Worm (Caenorhabditis elegans) whole organism, young adult: ENCODE data around the gene Y70C5A.2.

ENCODE experiments used
- B0019.2 ChIP-seq: fragments of 200-800 bp; sonication (Bioruptor generic); conservative IDR thresholded peaks from 2 replicates; pipeline ENCODE4 v1.3.6; 2022; ENCODE audit warnings: missing genetic modification reagents, missing genetic modification characterization, missing compliant biosample characterization
- B0336.3 ChIP-seq: fragments of 200-800 bp; sonication (Bioruptor generic); IDR thresholded peaks from 2 replicates; pipeline ENCODE4 v1.3.6; 2022; ENCODE audit warnings: missing genetic modification characterization, missing compliant biosample characterization
- C06A6.2 ChIP-seq: fragments of 200-800 bp; sonication (Bioruptor generic); conservative IDR thresholded peaks from 2 replicates; pipeline ENCODE4 v1.3.6; 2022; ENCODE audit warnings: missing genetic modification characterization, missing compliant biosample characterization
- D2030.7 ChIP-seq: fragments of 200-800 bp; sonication (Bioruptor generic); IDR thresholded peaks from 2 replicates; pipeline ENCODE4 v1.3.6; 2022; ENCODE audit warnings: missing genetic modification reagents, missing genetic modification characterization, missing compliant biosample characterization
- F10E7.11 ChIP-seq: sonication (generic microtip); optimal IDR thresholded peaks from 2 replicates; lab custom pipeline; 2017; ENCODE audit warnings: mild to moderate bottlenecking, missing genetic modification characterization, moderate library complexity, missing compliant biosample characterization
- F33H1.4 ChIP-seq: fragments of 200-800 bp; sonication (Bioruptor generic); IDR thresholded peaks from 2 replicates; pipeline ENCODE4 v1.3.6; 2022; ENCODE audit warnings: missing genetic modification reagents, missing genetic modification characterization, missing compliant biosample characterization
- F55B11.4 ChIP-seq: sonication (generic microtip); optimal IDR thresholded peaks from 2 replicates; lab custom pipeline; 2016; ENCODE audit warnings: missing compliant biosample characterization, missing genetic modification characterization, borderline replicate concordance; ENCODE audit not compliant: insufficient read depth
- F57A8.1 ChIP-seq: fragments of 200-800 bp; sonication (Bioruptor generic); optimal IDR thresholded peaks from 2 replicates; lab custom pipeline; 2018; ENCODE audit warnings: mild to moderate bottlenecking, missing genetic modification characterization, moderate library complexity, missing compliant biosample characterization
- K12H6.12 ChIP-seq: fragments of 200-800 bp; sonication (Bioruptor generic); optimal IDR thresholded peaks from 2 replicates; lab custom pipeline; 2018; ENCODE audit warnings: mild to moderate bottlenecking, missing genetic modification characterization, missing compliant biosample characterization
- Y53F4B.3 ChIP-seq: fragments of 200-800 bp; sonication (Bioruptor generic); IDR thresholded peaks from 2 replicates; pipeline ENCODE4 v1.3.6; 2022; ENCODE audit warnings: missing genetic modification reagents, missing genetic modification characterization, missing compliant biosample characterization
- Y53G8AR.9 ChIP-seq: fragments of 200-800 bp; sonication (Bioruptor generic); conservative IDR thresholded peaks from 2 replicates; pipeline ENCODE4 v1.3.6; 2022; ENCODE audit warnings: missing genetic modification reagents, missing genetic modification characterization, missing compliant biosample characterization
- attf-6 ChIP-seq: fragments of 200-800 bp; sonication (Bioruptor generic); IDR thresholded peaks from 2 replicates; pipeline ENCODE4 v1.3.6; 2022; ENCODE audit warnings: missing genetic modification reagents, missing genetic modification characterization, missing compliant biosample characterization
- bed-2 ChIP-seq: fragments of 200-800 bp; sonication (Bioruptor generic); IDR thresholded peaks from 2 replicates; pipeline ENCODE4 v1.3.6; 2022; ENCODE audit warnings: missing genetic modification reagents, missing genetic modification characterization, missing compliant biosample characterization
- cebp-2 ChIP-seq: fragments of 200-800 bp; sonication (Bioruptor generic); IDR thresholded peaks from 2 replicates; pipeline ENCODE4 v1.3.6; 2022; ENCODE audit warnings: missing genetic modification characterization, missing compliant biosample characterization
- ceh-40 ChIP-seq: fragments of 200-800 bp; sonication (Bioruptor generic); IDR thresholded peaks from 2 replicates; pipeline ENCODE4 v1.3.6; 2022; ENCODE audit warnings: missing genetic modification characterization, missing compliant biosample characterization
- chd-7 ChIP-seq: sonication (generic microtip); optimal IDR thresholded peaks from 2 replicates; lab custom pipeline; 2016; ENCODE audit warnings: mild to moderate bottlenecking, missing genetic modification characterization, moderate library complexity, missing compliant biosample characterization
- dox-1 ChIP-seq: fragments of 200-800 bp; sonication (Bioruptor generic); IDR thresholded peaks from 2 replicates; pipeline ENCODE4 v1.3.6; 2022; ENCODE audit warnings: missing genetic modification reagents, missing genetic modification characterization, missing compliant biosample characterization
- dpff-1 ChIP-seq: sonication (generic microtip); optimal IDR thresholded peaks from 2 replicates; lab custom pipeline; 2017; ENCODE audit warnings: mild to moderate bottlenecking, missing genetic modification characterization, missing compliant biosample characterization
- efl-1 ChIP-seq: fragments of 150-350 bp; optimal IDR thresholded peaks from 2 replicates; lab custom pipeline; 2014; ENCODE audit warnings: missing biosample characterization, missing genetic modification reagents, missing genetic modification characterization
- hlh-26 ChIP-seq: fragments of 200-800 bp; sonication (Bioruptor generic); conservative IDR thresholded peaks from 2 replicates; pipeline ENCODE4 v1.3.6; 2022; ENCODE audit warnings: missing genetic modification reagents, missing genetic modification characterization, missing compliant biosample characterization
- hmg-1.2 ChIP-seq: fragments of 200-800 bp; sonication (Bioruptor generic); IDR thresholded peaks from 2 replicates; pipeline ENCODE4 v1.3.6; 2022; ENCODE audit warnings: missing genetic modification reagents, missing genetic modification characterization, missing compliant biosample characterization
- hmg-20 ChIP-seq: fragments of 200-800 bp; sonication (Bioruptor generic); IDR thresholded peaks from 2 replicates; pipeline ENCODE4 v1.3.6; 2022; ENCODE audit warnings: missing genetic modification reagents, missing genetic modification characterization, missing compliant biosample characterization
- hrde-1 ChIP-seq: sonication (generic microtip); optimal IDR thresholded peaks from 2 replicates; lab custom pipeline; 2016; ENCODE audit warnings: missing genetic modification characterization, mild to moderate bottlenecking, missing compliant biosample characterization, moderate library complexity, missing genotype, missing genetic modification reagents, borderline replicate concordance
- lin-26 ChIP-seq: fragments of 200-800 bp; sonication (Bioruptor generic); IDR thresholded peaks from 2 replicates; pipeline ENCODE4 v1.3.6; 2022; ENCODE audit warnings: missing genetic modification reagents, missing genetic modification characterization, missing compliant biosample characterization
- lin-40 ChIP-seq: sonication (generic microtip); optimal IDR thresholded peaks from 2 replicates; lab custom pipeline; 2016; ENCODE audit warnings: missing genetic modification characterization, mild to moderate bottlenecking, missing compliant biosample characterization, missing genotype, missing genetic modification reagents
- lsl-1 ChIP-seq: fragments of 200-800 bp; sonication (Bioruptor generic); optimal IDR thresholded peaks from 2 replicates; lab custom pipeline; 2018; ENCODE audit warnings: mild to moderate bottlenecking, missing genetic modification characterization, moderate library complexity, missing compliant biosample characterization
- nfyb-1 ChIP-seq: fragments of 200-800 bp; sonication (Bioruptor generic); IDR thresholded peaks from 2 replicates; pipeline ENCODE4 v1.3.6; 2022; ENCODE audit warnings: missing genetic modification reagents, missing genetic modification characterization, missing compliant biosample characterization
- nhr-120 ChIP-seq: fragments of 200-800 bp; sonication (Bioruptor generic); IDR thresholded peaks from 2 replicates; pipeline ENCODE4 v1.3.6; 2022; ENCODE audit warnings: missing genetic modification characterization, missing compliant biosample characterization
- nhr-90 ChIP-seq: sonication (generic microtip); optimal IDR thresholded peaks from 2 replicates; lab custom pipeline; 2016; ENCODE audit warnings: missing genotype, mild to moderate bottlenecking, missing genetic modification characterization, missing compliant biosample characterization
- pbrm-1 ChIP-seq: fragments of 200-800 bp; sonication (Bioruptor generic); IDR thresholded peaks from 2 replicates; pipeline ENCODE4 v1.3.6; 2022; ENCODE audit warnings: missing genetic modification reagents, missing genetic modification characterization, missing compliant biosample characterization
- rpc-1 ChIP-seq, 2 experiments: fragments of 150-350 bp in 1 of 2; sonication (generic microtip) in 1 of 2; optimal IDR thresholded peaks; 2 replicates each; lab custom pipeline; 2014 to 2018; ENCODE audit warnings: missing biosample characterization in 1 of 2, missing genetic modification characterization in 1 of 2, missing genetic modification reagents in 1 of 2, missing genotype in 1 of 2
- sdz-38 ChIP-seq: sonication (generic microtip); optimal IDR thresholded peaks from 2 replicates; lab custom pipeline; 2016; ENCODE audit warnings: missing genotype, missing genetic modification characterization, missing compliant biosample characterization
- sea-2 ChIP-seq: fragments of 200-800 bp; sonication (Bioruptor generic); IDR thresholded peaks from 2 replicates; pipeline ENCODE4 v1.3.6; 2022; ENCODE audit warnings: missing genetic modification characterization, missing compliant biosample characterization
- snpc-3.4 ChIP-seq: sonication (generic microtip); optimal IDR thresholded peaks from 2 replicates; lab custom pipeline; 2017; ENCODE audit warnings: missing genetic modification characterization, mild to moderate bottlenecking, missing compliant biosample characterization, antibody characterized with exemption, moderate library complexity, missing genotype, missing genetic modification reagents
- tbp1 ChIP-seq: fragments of 200-800 bp; sonication (Bioruptor generic); optimal IDR thresholded peaks from 2 replicates; lab custom pipeline; 2018; ENCODE audit warnings: mild to moderate bottlenecking, missing genetic modification characterization, missing compliant biosample characterization
- tbx-9 ChIP-seq: sonication (generic microtip); optimal IDR thresholded peaks from 2 replicates; lab custom pipeline; 2016; ENCODE audit warnings: borderline replicate concordance, missing genetic modification characterization, inconsistent platforms, missing compliant biosample characterization
- unc-62 ChIP-seq: fragments of 150-350 bp; optimal IDR thresholded peaks from 2 replicates; lab custom pipeline; 2014; ENCODE audit warnings: missing biosample characterization, missing genetic modification reagents, missing genetic modification characterization
- zfh-2 ChIP-seq: fragments of 200-800 bp; sonication (Bioruptor generic); conservative IDR thresholded peaks from 2 replicates; pipeline ENCODE4 v1.3.6; 2022; ENCODE audit warnings: missing genetic modification reagents, missing genetic modification characterization, missing compliant biosample characterization
- zim-3 ChIP-seq: sonication (generic microtip); optimal IDR thresholded peaks from 2 replicates; lab custom pipeline; 2017; ENCODE audit warnings: mild to moderate bottlenecking, missing genetic modification characterization, moderate library complexity, missing compliant biosample characterization
- ztf-28 ChIP-seq: fragments of 200-800 bp; sonication (Bioruptor generic); IDR thresholded peaks from 2 replicates; pipeline ENCODE4 v1.3.6; 2022; ENCODE audit warnings: missing genetic modification reagents, missing genetic modification characterization, missing compliant biosample characterization
- ztf-3 ChIP-seq: fragments of 200-800 bp; sonication (Bioruptor generic); optimal IDR thresholded peaks from 2 replicates; lab custom pipeline; 2018; ENCODE audit warnings: mild to moderate bottlenecking, missing genetic modification characterization, missing compliant biosample characterization

The Y70C5A.2 gene

ce11 chrV:16622754-16623261 is at the start of gene Y70C5A.2:
Gene Y70C5A.2 (minus strand): TSS chrV:16623211.
- peak; percentile 80 for TF ChIP-seq pbrm-1 (GFP tag; lab: Robert Waterston, UW)
- TF ChIP-seq attf-6 (GFP tag; lab: Robert Waterston, UW): 0 out of 2 replicates have a peak, but pooled peaks have one; percentile 51
- TF ChIP-seq rpc-1 (optimal IDR thresholded peaks at IDR 0.05; lab: Kevin White, UChicago): no peak
- peak; percentile 21 for TF ChIP-seq rpc-1 (tag; optimal IDR thresholded peaks at IDR 0.05; lab: Kevin White, UChicago)
- peak; percentile 10; the same call in 1 of the 2 replicates for TF ChIP-seq dox-1 (GFP tag; lab: Robert Waterston, UW)
- peak; percentile 52 for TF ChIP-seq zfh-2 (GFP tag; lab: Robert Waterston, UW)
- no peak for TF ChIP-seq ztf-3 (GFP tag; lab: Kevin White, UChicago)
- TF ChIP-seq D2030.7 (GFP tag; lab: Robert Waterston, UW): peak; percentile 35; the same call in 1 of the 2 replicates
- TF ChIP-seq ceh-40 (GFP tag; lab: Robert Waterston, UW): no peak

DNA sequence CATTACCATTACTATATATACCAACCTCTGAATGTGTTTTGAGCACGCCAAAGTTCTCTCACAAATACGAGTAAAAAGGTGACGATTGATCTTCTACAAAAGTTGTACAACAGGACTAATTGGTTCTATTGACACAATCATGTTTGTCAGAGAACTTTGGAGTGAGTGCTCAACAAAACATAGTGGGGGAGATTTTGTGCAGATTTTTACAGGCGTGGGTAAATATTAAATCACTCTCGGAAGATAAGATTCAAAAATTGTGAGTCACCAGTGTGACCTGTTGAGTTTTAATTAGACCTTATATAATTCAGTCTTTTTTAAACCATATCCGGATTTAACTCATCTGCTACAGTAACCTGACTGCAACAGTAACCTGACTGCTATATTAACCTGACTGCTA is 49.2 kb upstream of the Y70C5A.2 start, which contains the start of gene F14F8.8:
F14F8.8 (minus strand) TSS at position 101 of the 400 bp plus-strand sequence.
- TF ChIP-seq cebp-2 (no peak), B0019.2 (GFP tag; lab: Robert Waterston, UW) (no peak), F33H1.4 (no peak), K12H6.12 (no peak), Y53F4B.3 (GFP tag; lab: Robert Waterston, UW) (no peak), lin-40 (tag; lab: Kevin White, UChicago) (no peak), F10E7.11 (tag; lab: Kevin White, UChicago) (no peak), lsl-1 (GFP tag; lab: Kevin White, UChicago) (no peak), pbrm-1 (GFP tag; lab: Robert Waterston, UW) (no peak), nfyb-1 (GFP tag; lab: Robert Waterston, UW) (no peak), hmg-1.2 (no peak), tbp1 (GFP tag; lab: Kevin White, UChicago) (no peak), B0336.3 (GFP tag; lab: Robert Waterston, UW) (no peak), F55B11.4 (tag; lab: Kevin White, UChicago) (no peak), efl-1 (GFP tag; lab: Kevin White, UChicago) (no peak), lin-26 (no peak), hmg-20 (GFP tag; lab: Robert Waterston, UW) (no peak), snpc-3.4 (tag; lab: Kevin White, UChicago) (no peak), nhr-90 (no peak)

- TF ChIP-seq tbx-9 (tag; lab: Kevin White, UChicago) (no peak), sdz-38 (no peak), dpff-1 (tag; lab: Kevin White, UChicago) (no peak), sea-2 (no peak), ztf-3 (GFP tag; lab: Kevin White, UChicago) (no peak), F55B11.4 (tag; lab: Kevin White, UChicago) (no peak), hrde-1 (tag; lab: Kevin White, UChicago) (no peak), Y53G8AR.9 (GFP tag; lab: Robert Waterston, UW) (no peak), F33H1.4 (no peak), C06A6.2 (GFP tag; lab: Robert Waterston, UW) (no peak), cebp-2 (no peak), bed-2 (no peak), nhr-120 (GFP tag; lab: Robert Waterston, UW) (no peak), chd-7 (tag; lab: Kevin White, UChicago) (no peak), unc-62 (GFP tag; lab: Kevin White, UChicago) (no peak), F57A8.1 (GFP tag; lab: Kevin White, UChicago) (no peak), pbrm-1 (GFP tag; lab: Robert Waterston, UW) (no peak), zim-3 (tag; lab: Kevin White, UChicago) (no peak), ztf-28 (no peak), hlh-26 (no peak)
- TF ChIP-seq, all 124 proteins: peak for 0
These were observed 48.2 kb upstream of the Y70C5A.2 start, which contains the start of gene str-61 for ce11 chrV:16671190-16671589. Gene str-61 (minus strand): TSS chrV:16671290.
